Worm (Caenorhabditis elegans) whole organism, dauer: ENCODE results near the gene K02H11.4.

Experiments
- unc-62 ChIP-seq: sonication (generic microtip); optimal IDR thresholded peaks from 2 replicates; lab custom pipeline; 2017; ENCODE audit warnings: missing biosample characterization, missing genetic modification reagents, missing genetic modification characterization

Gene K02H11.4

DNA sequence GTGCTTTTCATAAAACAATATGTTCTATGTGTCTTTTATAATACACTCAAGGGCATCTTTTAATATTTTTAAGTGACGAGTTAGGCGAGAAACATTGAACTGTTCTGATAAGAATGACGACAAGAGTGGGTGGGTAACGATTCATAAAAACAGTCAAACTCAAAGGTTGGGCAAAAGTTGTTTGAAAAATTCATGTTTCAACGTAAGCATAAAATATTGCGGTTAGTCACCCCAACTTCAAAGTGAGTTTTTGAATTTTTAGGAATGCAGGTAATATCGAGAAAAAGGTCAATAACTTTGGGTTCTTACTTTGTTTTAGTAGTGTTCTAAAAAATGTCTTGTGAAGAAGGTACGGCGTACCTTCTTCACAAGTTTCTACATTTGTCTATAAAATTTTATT is 10.7 kb upstream of the K02H11.4 start, which contains the start of gene oac-31:
Gene oac-31 (minus strand): TSS at position 101 of the 400 bp plus-strand sequence.
- TF ChIP-seq unc-62 (GFP tag; lab: Kevin White, UChicago), result no peak

DNA sequence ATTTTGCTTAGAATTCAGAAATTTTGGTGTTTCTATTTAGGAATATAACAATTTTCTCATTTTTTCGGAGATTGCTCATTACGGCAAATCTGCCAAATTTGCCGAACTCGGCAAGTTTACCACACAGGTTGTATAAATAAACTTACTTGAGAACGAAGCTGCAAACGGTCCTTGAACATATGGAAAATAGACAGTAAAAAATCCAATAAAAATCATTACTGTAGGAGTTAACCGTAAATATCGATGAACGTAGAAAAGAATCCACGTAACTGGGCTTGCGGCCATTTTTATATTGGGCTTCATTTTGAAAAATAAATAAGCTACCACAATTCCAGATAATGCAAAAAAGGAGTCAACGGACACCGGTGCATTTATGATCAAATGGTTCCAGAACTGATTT is 9.2 kb upstream of the K02H11.4 start:
- no peak for TF ChIP-seq unc-62 (GFP tag; lab: Kevin White, UChicago)

DNA sequence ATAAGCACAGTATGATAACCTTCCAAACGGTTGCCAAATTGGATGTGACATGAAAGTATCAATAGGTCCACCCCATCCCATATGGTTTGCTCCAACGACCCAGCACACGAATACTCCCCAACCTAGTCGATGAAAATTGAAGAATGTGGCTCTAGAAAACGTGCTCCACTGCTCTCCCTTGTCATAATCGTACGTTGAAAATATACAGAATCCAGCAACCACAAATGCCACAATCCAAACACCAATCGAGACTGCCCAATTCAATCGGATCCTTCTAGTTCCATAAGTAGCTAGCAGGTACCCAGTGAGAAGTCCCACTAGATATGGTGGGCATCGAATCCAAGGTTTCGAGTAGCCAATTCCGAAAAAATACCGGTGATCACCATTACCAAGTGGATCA is 7.8 kb upstream of the K02H11.4 start:
- no peak for TF ChIP-seq unc-62 (GFP tag; lab: Kevin White, UChicago)

DNA sequence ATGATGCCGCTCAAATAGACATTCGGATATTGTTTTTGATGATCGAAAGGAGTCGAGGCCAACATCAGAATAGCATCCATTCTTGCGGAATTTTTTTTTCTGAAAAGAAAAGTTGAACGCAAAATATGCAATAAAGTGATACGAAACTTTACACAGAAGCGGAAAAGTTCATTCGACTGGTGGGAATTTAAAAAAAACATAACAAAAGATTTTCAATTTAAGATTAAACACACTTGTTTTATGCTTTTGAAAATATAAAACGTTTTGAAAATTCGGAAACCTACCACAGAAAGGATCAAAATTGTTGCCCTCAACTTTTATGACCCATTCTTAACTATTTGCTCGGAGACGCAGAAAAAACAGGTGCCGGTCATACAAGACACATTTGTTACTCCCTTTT is 5.9 kb upstream of the K02H11.4 start, which contains the start of gene K02H11.9:
Gene K02H11.9 (minus strand): TSS at position 101 of the 400 bp plus-strand sequence.
- no peak for TF ChIP-seq unc-62 (GFP tag; lab: Kevin White, UChicago)

DNA sequence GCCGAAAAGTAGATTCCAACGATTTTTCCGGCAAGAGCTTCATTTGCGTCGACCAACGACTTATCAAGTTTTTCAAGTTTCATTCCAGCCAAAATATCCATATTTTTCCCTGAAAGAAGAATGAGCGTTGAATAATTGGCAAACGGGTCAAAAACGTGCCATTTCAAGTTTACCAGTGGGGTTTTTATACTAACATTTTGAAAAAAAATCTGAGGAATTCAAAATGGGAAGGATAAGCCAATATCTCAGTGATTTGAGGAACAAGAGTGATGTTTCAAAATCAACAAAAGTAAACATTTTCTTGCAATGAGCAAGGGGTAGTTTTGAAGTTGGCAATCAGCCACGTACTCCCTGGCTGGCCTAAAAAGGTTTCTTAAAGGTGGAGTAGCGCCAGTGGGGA is 3.3 kb upstream of the K02H11.4 start, which contains the start of gene trx-5:
Gene trx-5 (minus strand): TSS at position 101 of the 400 bp plus-strand sequence.
- TF ChIP-seq unc-62 (GFP tag; lab: Kevin White, UChicago), result no peak

DNA sequence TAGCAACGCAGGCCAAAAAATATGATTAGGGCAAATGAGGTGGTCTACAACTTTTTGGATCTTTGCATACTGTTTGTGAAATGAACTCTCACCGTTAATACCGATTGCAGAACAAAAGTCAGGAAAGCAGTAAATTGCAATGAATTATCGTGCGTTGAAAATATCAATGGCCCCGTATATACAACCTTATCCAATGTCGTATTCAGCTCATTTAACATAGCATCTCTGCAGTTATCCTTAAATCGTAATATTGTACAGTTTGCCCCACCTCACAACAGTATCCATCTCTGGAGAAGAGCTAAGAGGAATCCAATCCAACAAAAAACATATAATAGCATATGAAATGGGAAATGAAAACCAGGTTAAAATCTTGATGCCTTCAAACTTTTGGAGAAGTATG is 1.4 kb upstream of the K02H11.4 start:
- TF ChIP-seq unc-62 (GFP tag; lab: Kevin White, UChicago), result no peak

DNA sequence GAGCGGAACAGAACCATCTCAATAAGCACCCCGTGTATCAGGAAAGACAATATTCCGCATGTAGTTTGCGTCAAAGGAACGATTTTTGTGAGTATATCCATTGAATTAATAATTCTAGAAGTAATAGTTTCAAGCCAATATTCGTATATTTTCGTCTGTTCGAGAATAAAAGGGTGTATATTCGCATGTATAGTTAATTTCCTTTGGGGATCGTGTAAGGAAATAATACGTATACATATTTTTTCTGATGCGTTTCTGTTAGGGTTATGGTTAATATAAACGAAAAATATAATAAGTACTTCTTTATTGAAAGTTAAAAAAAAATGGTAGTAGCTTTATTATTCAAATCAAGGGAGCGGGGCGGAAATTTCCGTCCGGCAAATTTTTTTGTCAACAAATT is 3.1 kb downstream of the K02H11.4 start, which contains the start of gene str-236:
Gene str-236 (minus strand): TSS at position 101 of the 400 bp plus-strand sequence.
- TF ChIP-seq unc-62 (GFP tag; lab: Kevin White, UChicago), result no peak

DNA sequence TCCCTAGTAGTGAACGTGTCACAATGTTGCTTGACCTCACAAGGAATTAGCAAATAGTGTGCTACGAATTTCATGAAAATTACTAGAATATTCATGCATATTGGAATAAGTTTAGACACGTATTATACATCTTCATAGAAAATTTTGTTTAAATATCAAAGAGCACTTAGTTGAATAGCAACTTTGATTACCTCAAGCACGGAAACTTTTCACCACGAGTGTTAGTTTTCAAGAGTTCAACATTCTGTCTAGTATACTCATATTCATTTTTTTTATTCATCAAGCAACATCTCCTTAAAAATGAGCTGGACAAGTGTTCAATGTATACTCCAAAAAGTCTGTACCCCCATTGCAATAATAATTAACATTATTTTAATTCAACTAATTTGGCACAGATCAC is 8.6 kb downstream of the K02H11.4 start, which contains the start of gene str-243:
Gene str-243 (plus strand): TSS at position 301 of the 400 bp plus-strand sequence.
- TF ChIP-seq unc-62 (GFP tag; lab: Kevin White, UChicago), result no peak

DNA sequence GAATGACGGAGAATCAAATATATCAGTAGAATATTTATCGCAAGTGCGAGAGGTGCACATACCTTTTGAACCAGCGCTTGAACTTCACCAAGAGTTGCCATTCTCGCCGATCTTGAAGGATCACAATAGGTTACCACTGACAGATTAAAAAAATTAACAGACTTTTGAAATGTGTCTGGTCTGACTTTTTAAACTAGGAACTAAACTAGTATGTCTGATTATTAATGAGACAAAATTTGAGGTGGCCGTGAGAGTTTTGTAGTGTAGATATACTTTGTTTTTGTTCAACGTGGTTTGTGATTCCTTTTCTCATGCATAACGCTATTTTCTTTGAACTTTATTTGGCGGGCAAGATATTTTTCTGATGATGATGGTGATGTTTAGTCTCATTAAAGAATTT is 9.2 kb downstream of the K02H11.4 start, which contains the start of gene str-240:
Gene str-240 (minus strand): TSS at position 101 of the 400 bp plus-strand sequence.
- TF ChIP-seq unc-62 (GFP tag; lab: Kevin White, UChicago), result no peak

DNA sequence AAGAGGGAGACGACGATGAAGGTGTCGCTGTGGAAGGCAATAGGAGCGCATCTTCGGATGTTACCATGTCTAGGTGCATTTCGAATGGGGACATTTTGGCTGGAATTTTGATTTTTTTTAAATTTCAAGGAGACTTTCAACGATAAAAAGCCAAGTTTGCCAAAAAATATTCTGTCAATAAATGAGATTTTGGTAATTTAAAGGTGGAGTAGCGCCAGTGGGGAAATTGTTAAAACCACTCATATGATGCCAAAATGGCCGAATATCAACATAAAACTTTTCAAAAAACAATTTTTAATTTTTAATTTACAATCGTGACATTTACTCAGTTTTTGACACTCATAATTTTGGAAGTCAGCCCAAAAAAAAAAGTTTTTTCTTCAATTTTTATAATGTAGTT is 19.5 kb downstream of the K02H11.4 start, which contains the start of gene nhr-260:
Gene nhr-260 (minus strand): TSS at position 101 of the 400 bp plus-strand sequence.
- TF ChIP-seq unc-62 (GFP tag; lab: Kevin White, UChicago), result no peak

DNA sequence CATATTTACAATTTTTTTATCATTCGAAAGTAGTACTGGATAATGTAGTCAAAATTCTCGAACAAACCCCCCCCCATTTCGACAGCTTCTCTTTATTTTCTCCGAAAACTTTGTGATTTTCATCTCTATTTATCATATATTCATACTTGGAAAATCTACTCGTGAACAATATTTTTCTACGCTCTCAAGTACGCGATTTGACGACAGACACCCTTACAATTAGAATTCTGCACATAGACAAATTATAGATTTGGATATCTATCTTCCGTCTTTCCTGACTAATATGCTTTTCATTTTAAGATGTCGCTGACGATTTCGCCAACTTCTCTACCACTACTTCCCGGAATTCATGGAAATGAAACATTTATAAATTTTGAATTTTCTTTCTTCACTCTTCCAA is 25.1 kb downstream of the K02H11.4 start, which contains the start of gene sru-28:
Gene sru-28 (plus strand): TSS at position 301 of the 400 bp plus-strand sequence.
- TF ChIP-seq unc-62 (GFP tag; lab: Kevin White, UChicago), result no peak

DNA sequence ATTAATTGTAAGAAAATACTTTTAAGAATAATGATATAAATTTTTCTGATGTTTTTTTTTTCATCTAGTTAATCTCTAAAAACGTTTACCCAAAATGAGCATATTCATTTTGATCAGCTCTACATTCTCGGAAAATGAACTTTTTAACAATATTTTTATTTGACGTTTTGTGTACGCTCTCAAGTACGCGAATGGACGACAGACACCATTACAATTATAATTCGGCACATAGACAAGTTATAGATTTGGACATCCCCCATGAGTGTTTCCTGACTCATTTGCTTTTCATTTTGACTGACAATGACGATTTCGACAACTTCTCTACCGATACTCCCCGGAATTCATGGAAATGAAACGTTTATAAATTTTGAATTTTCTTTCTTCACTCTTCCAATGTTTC is 31.9 kb downstream of the K02H11.4 start, which contains the start of gene sru-27:
Gene sru-27 (plus strand): TSS at position 301 of the 400 bp plus-strand sequence.
- TF ChIP-seq unc-62 (GFP tag; lab: Kevin White, UChicago), result no peak

DNA sequence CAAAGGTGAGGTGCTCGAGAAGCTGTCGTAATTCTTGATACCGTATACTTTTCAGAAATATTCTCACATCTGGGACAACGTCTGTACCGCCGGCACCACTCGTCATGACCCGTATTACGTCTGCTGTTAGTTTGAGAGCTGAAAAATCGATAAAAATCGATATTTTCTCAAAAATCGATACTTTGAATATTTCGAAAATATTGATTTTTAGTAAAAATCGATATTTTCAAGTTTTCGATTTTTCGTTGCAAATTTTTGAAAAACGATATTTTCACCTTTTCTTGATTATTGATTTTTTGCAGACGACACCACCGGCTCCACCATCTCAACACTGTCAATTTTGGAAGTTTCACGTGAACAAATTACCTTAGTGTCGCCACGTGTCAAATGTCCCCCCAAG is 35.3 kb downstream of the K02H11.4 start:
- no peak for TF ChIP-seq unc-62 (GFP tag; lab: Kevin White, UChicago)

DNA sequence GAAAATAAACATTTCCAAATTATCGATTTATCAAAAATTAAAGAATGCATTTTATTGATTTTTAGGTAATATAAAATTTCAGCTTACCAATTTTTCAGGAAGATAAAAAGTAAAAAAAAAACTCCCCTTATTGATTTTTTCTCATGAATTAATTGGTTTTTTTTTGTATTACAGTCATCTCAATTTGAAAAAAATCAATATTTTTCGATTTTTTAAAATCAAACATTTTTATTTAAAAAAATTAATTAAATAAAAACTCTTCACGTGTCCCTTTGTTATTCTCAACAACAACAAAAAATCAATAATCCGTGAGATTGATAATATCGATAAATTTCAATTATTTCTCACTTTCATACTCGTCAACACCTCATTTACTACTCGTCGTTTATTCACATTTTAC is 35.7 kb downstream of the K02H11.4 start, which contains the start of gene C38C3.3:
Gene C38C3.3 (plus strand): TSS at position 301 of the 400 bp plus-strand sequence.
- TF ChIP-seq unc-62 (GFP tag; lab: Kevin White, UChicago), result no peak

DNA sequence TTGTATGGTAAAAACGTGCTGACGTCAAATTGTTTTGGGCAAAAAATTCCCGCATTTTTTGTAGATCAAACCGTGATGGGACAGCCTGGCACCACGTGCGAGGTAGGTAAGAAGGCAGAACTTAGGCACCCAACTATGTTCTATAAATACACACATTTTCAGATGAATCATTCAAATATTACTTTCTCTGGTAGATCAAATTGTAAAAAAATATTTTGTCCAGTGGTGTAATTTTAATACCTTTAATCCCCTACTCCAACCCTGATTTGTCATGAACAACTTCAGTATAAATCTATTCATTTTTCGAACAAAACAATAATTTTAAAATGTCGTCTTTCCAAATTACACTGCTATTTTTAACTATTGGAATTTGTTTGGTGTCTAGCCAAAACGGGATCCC is 36.6 kb downstream of the K02H11.4 start, which contains the start of gene spig-7:
Gene spig-7 (plus strand): TSS at position 301 of the 400 bp plus-strand sequence.
- TF ChIP-seq unc-62 (GFP tag; lab: Kevin White, UChicago), result no peak

DNA sequence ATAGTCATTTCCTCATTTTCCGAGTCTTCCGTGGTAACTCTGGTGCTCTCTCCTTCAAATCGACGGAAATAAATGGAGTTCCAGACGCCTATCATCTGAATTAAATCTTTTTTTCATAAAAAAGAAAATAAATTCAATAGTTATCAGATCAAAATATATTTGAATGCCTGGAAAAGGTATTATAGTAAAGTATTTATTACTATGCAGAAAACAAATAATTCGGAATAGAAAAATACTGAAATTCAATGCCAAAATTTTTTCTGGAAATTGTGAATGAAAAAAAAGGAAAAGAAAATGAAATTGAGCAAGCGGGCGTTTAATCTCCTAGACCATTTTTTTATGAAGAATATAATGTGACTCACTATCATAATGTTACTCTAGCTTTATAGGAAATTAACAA is 39.5 kb downstream of the K02H11.4 start, which contains the start of gene C38C3.6:
Gene C38C3.6 (minus strand): TSS at position 101 of the 400 bp plus-strand sequence.
- no peak for TF ChIP-seq unc-62 (GFP tag; lab: Kevin White, UChicago)

DNA sequence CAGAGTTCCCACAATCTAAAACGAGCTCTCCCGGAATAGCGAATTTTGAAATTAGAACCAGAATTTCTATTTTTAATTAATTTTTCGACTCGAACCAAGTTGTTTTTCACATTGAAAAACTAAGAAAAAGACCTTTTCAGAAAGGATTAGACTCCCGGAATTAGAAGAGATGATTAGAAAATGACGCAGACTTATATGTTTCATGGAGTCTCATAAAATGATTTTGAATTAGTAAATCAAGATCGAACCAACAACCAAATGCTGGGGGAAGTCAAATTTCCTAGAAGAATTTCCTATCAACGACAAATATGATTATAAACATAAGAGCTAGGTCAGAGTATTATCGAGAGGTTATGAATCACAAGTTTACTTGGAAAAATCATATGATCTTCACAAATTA is 42.4 kb downstream of the K02H11.4 start:
- TF ChIP-seq unc-62 (GFP tag; lab: Kevin White, UChicago), result no peak
